Worm (Caenorhabditis elegans) whole organism, young adult: ENCODE results near the gene zmp-3.

Source experiments
- B0261.1 ChIP-seq: sonication (generic microtip); optimal IDR thresholded peaks from 2 replicates; lab custom pipeline; 2016; ENCODE audit warnings: mild to moderate bottlenecking, missing genetic modification characterization, moderate library complexity, missing compliant biosample characterization
- F49E8.2 ChIP-seq: sonication (generic microtip); optimal IDR thresholded peaks from 3 replicates; lab custom pipeline; 2017; ENCODE audit warnings: missing genetic modification characterization, mild to moderate bottlenecking, missing compliant biosample characterization, antibody characterized with exemption, moderate library complexity; ENCODE audit not compliant: insufficient read depth
- Y53G8AR.9 ChIP-seq: fragments of 200-800 bp; sonication (Bioruptor generic); conservative IDR thresholded peaks from 2 replicates; pipeline ENCODE4 v1.3.6; 2022; ENCODE audit warnings: missing genetic modification reagents, missing genetic modification characterization, missing compliant biosample characterization
- ama-1 ChIP-seq, 3 experiments: fragments of 150-350 bp in 1 of 3; sonication (generic microtip) in 2 of 3; optimal IDR thresholded peaks; 2 replicates each; lab custom pipeline; 2014 to 2018; ENCODE audit warnings: missing biosample characterization in 2 of 3, missing genetic modification characterization in 2 of 3, missing genetic modification reagents in 2 of 3
- him-1 ChIP-seq: sonication (generic microtip); optimal IDR thresholded peaks from 2 replicates; lab custom pipeline; 2016; ENCODE audit warnings: missing genotype, missing genetic modification reagents, missing genetic modification characterization, missing compliant biosample characterization
- hmg-1.2 ChIP-seq: fragments of 200-800 bp; sonication (Bioruptor generic); IDR thresholded peaks from 2 replicates; pipeline ENCODE4 v1.3.6; 2022; ENCODE audit warnings: missing genetic modification reagents, missing genetic modification characterization, missing compliant biosample characterization
- nfya-2 ChIP-seq: fragments of 200-800 bp; sonication (Bioruptor generic); IDR thresholded peaks from 2 replicates; pipeline ENCODE4 v1.3.6; 2022; ENCODE audit warnings: missing genetic modification reagents, missing genetic modification characterization, missing compliant biosample characterization
- nhr-27 ChIP-seq: fragments of 200-800 bp; sonication (Bioruptor generic); optimal IDR thresholded peaks from 2 replicates; lab custom pipeline; 2018; ENCODE audit warnings: mild to moderate bottlenecking, missing genetic modification characterization, moderate library complexity, missing compliant biosample characterization
- sea-2 ChIP-seq: fragments of 200-800 bp; sonication (Bioruptor generic); IDR thresholded peaks from 2 replicates; pipeline ENCODE4 v1.3.6; 2022; ENCODE audit warnings: missing genetic modification characterization, missing compliant biosample characterization
- somi-1 ChIP-seq: fragments of 200-800 bp; sonication (Bioruptor generic); optimal IDR thresholded peaks from 2 replicates; lab custom pipeline; 2018; ENCODE audit warnings: mild to moderate bottlenecking, missing genetic modification characterization, missing compliant biosample characterization
- ztf-18 ChIP-seq: sonication (generic microtip); optimal IDR thresholded peaks from 2 replicates; lab custom pipeline; 2016; ENCODE audit warnings: missing genotype, mild to moderate bottlenecking, missing genetic modification characterization, missing compliant biosample characterization

DNA sequence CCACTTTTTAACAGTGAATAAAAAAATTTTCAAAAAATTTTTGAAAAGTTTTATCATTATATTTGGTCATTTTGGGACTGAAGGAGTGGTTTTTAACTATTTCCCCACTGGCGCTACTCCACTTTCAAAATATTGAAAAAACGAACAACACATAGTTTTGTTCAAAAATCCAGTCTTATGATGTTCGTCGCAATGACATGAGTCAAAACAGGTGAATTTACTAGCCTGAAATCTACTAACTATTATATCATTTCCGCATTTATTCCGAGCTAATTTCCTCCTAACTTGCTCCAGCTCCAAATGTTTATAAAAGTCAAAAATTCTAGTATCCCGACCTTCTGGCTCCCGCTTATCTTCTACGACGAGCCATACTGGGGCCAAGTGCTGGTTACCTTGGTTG, 25.0 kb downstream of the zmp-3 start, which contains the start of gene sre-24:
- TF ChIP-seq F49E8.2 = no peak
- TF ChIP-seq him-1 (tag; lab: Kevin White, UChicago) = no peak
- no peak for TF ChIP-seq ama-1 (optimal IDR thresholded peaks at IDR 0.05; lab: Kevin White, UChicago)
- TF ChIP-seq ama-1 (GFP tag; optimal IDR thresholded peaks at IDR 0.05; lab: Kevin White, UChicago) = no peak
- no peak for TF ChIP-seq ztf-18 (tag; lab: Kevin White, UChicago)
- no peak for TF ChIP-seq nfya-2 (GFP tag; lab: Robert Waterston, UW)
- TF ChIP-seq nhr-27 (tag; lab: Kevin White, UChicago) = no peak
- no peak for TF ChIP-seq Y53G8AR.9 (GFP tag; lab: Robert Waterston, UW)
- no peak for TF ChIP-seq sea-2 (GFP tag; lab: Robert Waterston, UW)
- TF ChIP-seq B0261.1 (tag; lab: Kevin White, UChicago) = no peak
- no peak for TF ChIP-seq hmg-1.2 (GFP tag; lab: Robert Waterston, UW)
- TF ChIP-seq somi-1 (GFP tag; lab: Kevin White, UChicago) = no peak
